Worm (Caenorhabditis elegans) whole organism, L2 larva: ENCODE data around the gene cdh-12.

ENCODE experiments used
- ZK546.5 ChIP-seq: sonication (generic microtip); optimal IDR thresholded peaks from 2 replicates; lab custom pipeline; 2017; ENCODE audit warnings: missing biosample characterization, missing genetic modification characterization
- ama-1 ChIP-seq: fragments of 150-350 bp; optimal IDR thresholded peaks from 2 replicates; lab custom pipeline; 2018; ENCODE audit warnings: inconsistent platforms
- dmd-4 ChIP-seq: sonication (generic microtip); optimal IDR thresholded peaks from 2 replicates; lab custom pipeline; 2017; ENCODE audit warnings: missing biosample characterization, missing genetic modification characterization
- elt-3 ChIP-seq: sonication (generic microtip); optimal IDR thresholded peaks from 2 replicates; lab custom pipeline; 2017; ENCODE audit warnings: missing biosample characterization, missing genetic modification characterization
- lin-11 ChIP-seq: fragments of 150-350 bp; sonication (generic microtip); optimal IDR thresholded peaks from 2 replicates; lab custom pipeline; 2014; ENCODE audit warnings: missing biosample characterization, missing genetic modification characterization, inconsistent platforms, mixed read lengths
- peb-1 ChIP-seq: fragments of 150-350 bp; optimal IDR thresholded peaks from 2 replicates; lab custom pipeline; 2014; ENCODE audit warnings: missing biosample characterization, missing genetic modification characterization
- sem-4 ChIP-seq: fragments of 150-350 bp; optimal IDR thresholded peaks from 2 replicates; lab custom pipeline; 2014; ENCODE audit warnings: missing biosample characterization, missing genetic modification reagents, missing genetic modification characterization
- unc-62 ChIP-seq: fragments of 150-350 bp; optimal IDR thresholded peaks from 2 replicates; lab custom pipeline; 2014; ENCODE audit warnings: missing biosample characterization, missing genetic modification reagents, missing genetic modification characterization

DNA sequence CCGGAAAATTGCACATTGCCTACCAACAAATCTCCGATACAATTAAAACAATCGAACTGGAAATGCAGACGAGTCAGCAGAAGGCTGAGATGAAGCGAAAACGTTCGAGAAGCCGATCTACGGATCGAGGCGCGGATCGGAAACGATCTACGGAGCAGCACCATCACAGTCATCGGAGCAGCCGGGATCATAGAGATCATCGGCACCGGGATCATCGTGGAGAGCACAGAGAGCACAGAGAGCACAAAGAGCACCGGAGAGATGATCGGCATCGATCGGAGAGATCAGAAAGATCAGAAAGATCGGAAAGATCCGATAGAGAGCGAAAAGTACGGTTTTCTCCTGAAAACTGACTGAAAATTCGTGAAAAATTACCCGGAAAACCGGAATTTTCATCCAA, 53.6 kb downstream of the cdh-12 start:
- TF ChIP-seq peb-1 (tag; lab: Kevin White, UChicago), result no peak
- no peak for TF ChIP-seq dmd-4 (tag; lab: Kevin White, UChicago)
- no peak for TF ChIP-seq unc-62
- no peak for TF ChIP-seq ZK546.5 (tag; lab: Kevin White, UChicago)
- no peak for TF ChIP-seq sem-4 (tag; lab: Kevin White, UChicago)
- no peak for TF ChIP-seq elt-3
- TF ChIP-seq ama-1, result no peak
- TF ChIP-seq lin-11 (tag; lab: Kevin White, UChicago), result no peak
